Worm (Caenorhabditis elegans) whole organism, young adult: Measurements from ENCODE around the gene F10C5.3.

Experiments used
- B0261.1 ChIP-seq: sonication (generic microtip); optimal IDR thresholded peaks from 2 replicates; lab custom pipeline; 2016; ENCODE audit warnings: mild to moderate bottlenecking, missing genetic modification characterization, moderate library complexity, missing compliant biosample characterization
- F23B12.7 ChIP-seq: sonication (generic microtip); optimal IDR thresholded peaks from 2 replicates; lab custom pipeline; 2017; ENCODE audit warnings: missing genetic modification characterization, mild to moderate bottlenecking, missing compliant biosample characterization, antibody characterized with exemption, moderate library complexity; ENCODE audit not compliant: insufficient read depth
- bed-1 ChIP-seq: fragments of 200-800 bp; sonication (Bioruptor generic); IDR thresholded peaks from 2 replicates; pipeline ENCODE4 v1.3.6; 2022; ENCODE audit warnings: missing genetic modification reagents, missing genetic modification characterization, missing compliant biosample characterization
- fkh-3 ChIP-seq: sonication (generic microtip); optimal IDR thresholded peaks from 2 replicates; lab custom pipeline; 2016; ENCODE audit warnings: mild to moderate bottlenecking, missing genetic modification characterization, missing compliant biosample characterization
- lsl-1 ChIP-seq: fragments of 200-800 bp; sonication (Bioruptor generic); optimal IDR thresholded peaks from 2 replicates; lab custom pipeline; 2018; ENCODE audit warnings: mild to moderate bottlenecking, missing genetic modification characterization, moderate library complexity, missing compliant biosample characterization
- lsy-27 ChIP-seq: sonication (generic microtip); optimal IDR thresholded peaks from 2 replicates; lab custom pipeline; 2017; ENCODE audit warnings: missing genetic modification characterization, mild to moderate bottlenecking, missing compliant biosample characterization, antibody characterized with exemption, missing genotype, borderline replicate concordance; ENCODE audit not compliant: insufficient read depth
- tbx-9 ChIP-seq: sonication (generic microtip); optimal IDR thresholded peaks from 2 replicates; lab custom pipeline; 2016; ENCODE audit warnings: borderline replicate concordance, missing genetic modification characterization, inconsistent platforms, missing compliant biosample characterization
- unc-62 ChIP-seq: fragments of 150-350 bp; optimal IDR thresholded peaks from 2 replicates; lab custom pipeline; 2014; ENCODE audit warnings: missing biosample characterization, missing genetic modification reagents, missing genetic modification characterization

ce11 chrIII:439926-440325 lies 43.7 kb upstream of the F10C5.3 start, which contains the start of gene affl-1:
- no peak for TF ChIP-seq tbx-9 (tag; lab: Kevin White, UChicago)
- TF ChIP-seq lsy-27, result no peak
- TF ChIP-seq F23B12.7 (tag; lab: Kevin White, UChicago), result no peak
- no peak for TF ChIP-seq B0261.1 (tag; lab: Kevin White, UChicago)
- no peak for TF ChIP-seq unc-62
- TF ChIP-seq fkh-3 (tag; lab: Kevin White, UChicago), result no peak
- TF ChIP-seq bed-1, result no peak
- no peak for TF ChIP-seq lsl-1 (GFP tag; lab: Kevin White, UChicago)
